Worm (Caenorhabditis elegans): ENCODE results near the gene F54B11.8.

DNA sequence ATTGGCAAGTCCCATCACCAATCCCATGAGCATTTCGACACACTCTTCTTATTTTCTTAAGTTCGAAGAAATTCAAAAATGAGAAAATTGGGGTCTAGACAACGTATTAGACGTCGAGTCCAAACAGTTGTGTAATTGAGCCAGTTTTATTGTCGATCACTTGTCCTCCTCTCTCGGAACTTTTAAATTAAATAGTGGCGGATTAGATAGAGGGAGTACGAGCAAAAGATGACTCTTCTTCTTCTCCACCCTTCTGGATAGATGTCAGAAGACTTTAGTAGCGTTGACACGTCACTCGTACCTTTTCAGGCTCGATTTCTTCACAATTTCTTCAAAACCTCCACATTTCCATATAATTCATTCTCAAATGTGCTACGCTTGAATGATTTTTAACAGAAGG lies 11.5 kb upstream of the F54B11.8 start:
- TF ChIP-seq elt-2 (tag; optimal IDR thresholded peaks at IDR 0.05) (no peak), fkh-10 (GFP tag; optimal IDR thresholded peaks at IDR 0.05) (no peak), ceh-82 (tag; optimal IDR thresholded peaks at IDR 0.05) (no peak)

Measured in whole organism, L3 larva.